Worm (Caenorhabditis elegans) whole organism, young adult: ENCODE measurements around the gene C30G7.5.

Source experiments
- let-526 ChIP-seq: fragments of 200-800 bp; sonication (Bioruptor generic); IDR thresholded peaks from 2 replicates; pipeline ENCODE4 v1.3.6; 2022; ENCODE audit warnings: missing genetic modification reagents, missing genetic modification characterization, missing compliant biosample characterization
- madf-10 ChIP-seq: sonication (generic microtip); optimal IDR thresholded peaks from 2 replicates; lab custom pipeline; 2016; ENCODE audit warnings: mild to moderate bottlenecking, missing genetic modification characterization, missing compliant biosample characterization
- nhr-90 ChIP-seq: sonication (generic microtip); optimal IDR thresholded peaks from 2 replicates; lab custom pipeline; 2016; ENCODE audit warnings: missing genotype, mild to moderate bottlenecking, missing genetic modification characterization, missing compliant biosample characterization
- repo-1 ChIP-seq: sonication (generic microtip); optimal IDR thresholded peaks from 2 replicates; lab custom pipeline; 2017; ENCODE audit warnings: mild to moderate bottlenecking, missing genetic modification characterization, missing compliant biosample characterization

ce11 chrV:14979937-14980336, 25.4 kb upstream of the C30G7.5 start, which contains the start of gene xbx-1:
- TF ChIP-seq let-526 (GFP tag; lab: Robert Waterston, UW) (no peak), madf-10 (tag; lab: Kevin White, UChicago) (no peak), nhr-90 (tag; lab: Kevin White, UChicago) (no peak), repo-1 (tag; lab: Kevin White, UChicago) (no peak)
